Worm (Caenorhabditis elegans): ENCODE measurements around the gene F47E1.1.

Gene F47E1.1

DNA sequence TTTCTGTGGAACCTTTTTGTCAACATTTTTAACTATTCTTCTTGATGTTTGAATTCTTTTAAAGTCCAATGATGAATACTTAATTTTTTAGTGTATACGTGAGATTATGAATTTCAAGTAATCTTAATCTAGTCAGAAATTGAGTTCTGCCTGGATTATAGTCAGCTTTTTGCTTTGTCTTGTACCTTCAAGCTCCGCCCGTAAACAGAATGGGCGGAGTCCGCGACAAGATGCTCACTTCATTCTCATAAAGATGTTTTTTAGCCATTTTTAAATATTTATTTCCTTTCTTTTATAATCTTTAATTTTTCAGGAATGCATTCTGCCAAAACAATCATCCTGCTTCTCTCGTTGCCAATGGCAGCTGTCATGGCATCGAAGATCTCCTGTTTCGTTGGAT is at the start of gene F47E1.1:
Gene F47E1.1, plus strand, starts transcription at position 301 of the 400 bp plus-strand sequence.
- TF ChIP-seq unc-39 (tag; optimal IDR thresholded peaks at IDR 0.05) (no peak), nhr-25 (tag; optimal IDR thresholded peaks at IDR 0.05) (no peak), nhr-237 (tag; optimal IDR thresholded peaks at IDR 0.05) (no peak), nhr-77 (tag; optimal IDR thresholded peaks at IDR 0.05) (no peak), fos-1 (tag; optimal IDR thresholded peaks at IDR 0.05) (no peak)

- no peak for TF ChIP-seq ztf-11 (tag; optimal IDR thresholded peaks at IDR 0.05)
- no peak for TF ChIP-seq C34F6.9 (tag; optimal IDR thresholded peaks at IDR 0.05)
- no peak for TF ChIP-seq ZK546.5 (tag; optimal IDR thresholded peaks at IDR 0.05)
Measured at ce11 chrX:9027304-9027703, 49.7 kb upstream of the F47E1.1 start, which contains the start of gene T25B6.3. Gene T25B6.3 (plus strand): TSS chrX:9027604.

ce11 chrX:9028909-9029520 is 48.0 kb upstream of the F47E1.1 start, which contains the start of gene snf-12:
Gene snf-12 (plus strand): TSS chrX:9029470.
- TF ChIP-seq ZK546.5 (tag; optimal IDR thresholded peaks at IDR 0.05) (no peak), snpc-4 (tag; optimal IDR thresholded peaks at IDR 0.05) (no peak), nhr-25 (tag; optimal IDR thresholded peaks at IDR 0.05) (peak; percentile 63), sma-3 (GFP tag; optimal IDR thresholded peaks at IDR 0.05) (peak; percentile 35), lin-13 (GFP tag; optimal IDR thresholded peaks at IDR 0.05) (no peak), Y55F3AM.14 (GFP tag; optimal IDR thresholded peaks at IDR 0.05) (no peak), ztf-11 (tag; optimal IDR thresholded peaks at IDR 0.05) (no peak), sma-9 (GFP tag; optimal IDR thresholded peaks at IDR 0.05) (no peak), sma-9 (tag; optimal IDR thresholded peaks at IDR 0.05) (no peak), egl-27 (tag; optimal IDR thresholded peaks at IDR 0.05) (no peak), lsy-2 (tag; optimal IDR thresholded peaks at IDR 0.05) (no peak)

ce11 chrX:9034310-9034709 is 42.7 kb upstream of the F47E1.1 start, which contains the start of gene nep-22:
Gene nep-22 (plus strand): TSS chrX:9034554.
- TF ChIP-seq lin-13 (GFP tag; optimal IDR thresholded peaks at IDR 0.05) (no peak), sma-3 (GFP tag; optimal IDR thresholded peaks at IDR 0.05) (no peak), fos-1 (tag; optimal IDR thresholded peaks at IDR 0.05) (peak; percentile 86), ama-1 (optimal IDR thresholded peaks at IDR 0.05) (no peak), gmeb-1 (tag; optimal IDR thresholded peaks at IDR 0.05) (no peak), lsy-2 (tag; optimal IDR thresholded peaks at IDR 0.05) (no peak), ceh-16 (tag; optimal IDR thresholded peaks at IDR 0.05) (no peak)

DNA sequence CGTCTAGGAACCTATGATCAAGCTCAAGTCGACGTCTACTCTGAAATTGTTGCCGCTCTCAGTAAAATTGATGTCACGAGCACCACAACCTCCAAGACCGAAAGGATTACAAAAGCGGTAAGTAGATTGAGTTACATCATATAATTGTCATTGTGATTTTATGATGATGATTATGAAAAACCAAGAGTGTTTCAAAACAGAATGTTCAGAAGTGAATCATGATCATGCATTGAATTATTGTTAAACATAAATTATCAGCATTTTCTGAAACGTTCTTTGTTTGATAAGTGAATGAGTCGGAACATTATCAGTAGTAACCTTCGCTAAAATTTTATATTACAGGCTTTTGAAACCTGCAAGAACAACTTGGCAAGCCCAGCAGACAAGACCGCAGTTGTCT is 41.8 kb upstream of the F47E1.1 start:
- TF ChIP-seq fos-1 (tag; optimal IDR thresholded peaks at IDR 0.05) (peak; percentile 84), crh-2 (tag; optimal IDR thresholded peaks at IDR 0.05) (peak; percentile 40), skn-1 (tag; optimal IDR thresholded peaks at IDR 0.05) (peak; percentile 65), nhr-25 (tag; optimal IDR thresholded peaks at IDR 0.05) (no peak), sma-9 (GFP tag; optimal IDR thresholded peaks at IDR 0.05) (no peak), sma-9 (tag; optimal IDR thresholded peaks at IDR 0.05) (no peak), unc-39 (tag; optimal IDR thresholded peaks at IDR 0.05) (no peak), nhr-6 (tag; optimal IDR thresholded peaks at IDR 0.05) (no peak), gmeb-1 (tag; optimal IDR thresholded peaks at IDR 0.05) (no peak), mbf-1 (tag; optimal IDR thresholded peaks at IDR 0.05) (no peak), blmp-1 (tag; optimal IDR thresholded peaks at IDR 0.05; ENCODE audit: insufficient read depth) (no peak), dmd-4 (tag; optimal IDR thresholded peaks at IDR 0.05) (no peak), alr-1 (tag; optimal IDR thresholded peaks at IDR 0.05) (no peak), lin-39 (tag; optimal IDR thresholded peaks at IDR 0.05) (no peak), nhr-129 (tag; optimal IDR thresholded peaks at IDR 0.05) (peak; percentile 50)

ce11 chrX:9036237-9036636 is 40.7 kb upstream of the F47E1.1 start:
- peak; percentile 12 for TF ChIP-seq sma-9 (GFP tag; optimal IDR thresholded peaks at IDR 0.05)
- TF ChIP-seq sma-9 (tag; optimal IDR thresholded peaks at IDR 0.05): no peak
- peak; percentile 72 for TF ChIP-seq fos-1 (tag; optimal IDR thresholded peaks at IDR 0.05)
- TF ChIP-seq Y55F3AM.14 (GFP tag; optimal IDR thresholded peaks at IDR 0.05): no peak
- no peak for TF ChIP-seq unc-39 (tag; optimal IDR thresholded peaks at IDR 0.05)

- TF ChIP-seq snpc-4 (tag; optimal IDR thresholded peaks at IDR 0.05): no peak
- no peak for TF ChIP-seq lin-11 (tag; optimal IDR thresholded peaks at IDR 0.05)
- no peak for TF ChIP-seq peb-1 (tag; optimal IDR thresholded peaks at IDR 0.05)
- no peak for TF ChIP-seq dmd-4 (tag; optimal IDR thresholded peaks at IDR 0.05)
- no peak for TF ChIP-seq Y55F3AM.14 (GFP tag; optimal IDR thresholded peaks at IDR 0.05)
- no peak for TF ChIP-seq zag-1 (tag; optimal IDR thresholded peaks at IDR 0.05)
- no peak for TF ChIP-seq nhr-6 (tag; optimal IDR thresholded peaks at IDR 0.05)
- no peak for TF ChIP-seq nhr-25 (tag; optimal IDR thresholded peaks at IDR 0.05)
- no peak for TF ChIP-seq sma-9 (GFP tag; optimal IDR thresholded peaks at IDR 0.05)
- no peak for TF ChIP-seq sma-9 (tag; optimal IDR thresholded peaks at IDR 0.05)
- TF ChIP-seq nhr-23 (tag; optimal IDR thresholded peaks at IDR 0.05): no peak
- TF ChIP-seq mdl-1 (tag; optimal IDR thresholded peaks at IDR 0.05): no peak
- no peak for TF ChIP-seq elt-1 (tag; optimal IDR thresholded peaks at IDR 0.05)
- no peak for TF ChIP-seq lin-39 (tag; optimal IDR thresholded peaks at IDR 0.05)
- no peak for TF ChIP-seq gmeb-1 (tag; optimal IDR thresholded peaks at IDR 0.05)
- no peak for TF ChIP-seq nhr-11 (tag; optimal IDR thresholded peaks at IDR 0.05)
- no peak for TF ChIP-seq sma-3 (GFP tag; optimal IDR thresholded peaks at IDR 0.05)
- no peak for TF ChIP-seq egl-27 (tag; optimal IDR thresholded peaks at IDR 0.05)
Measured at ce11 chrX:9045913-9046312, 31.1 kb upstream of the F47E1.1 start, which contains the start of gene prdm-14. Gene prdm-14 (plus strand): TSS chrX:9046213.
